Worm (Caenorhabditis elegans) whole organism, early embryonic: ENCODE results near the gene Y15E3A.3.

ENCODE experiments used
- B0310.2 ChIP-seq: sonication (generic microtip); optimal IDR thresholded peaks from 2 replicates; lab custom pipeline; 2016; ENCODE audit warnings: mild to moderate bottlenecking, missing genetic modification characterization, missing compliant biosample characterization
- aly-1 ChIP-seq: sonication (generic microtip); optimal IDR thresholded peaks from 2 replicates; lab custom pipeline; 2016; ENCODE audit warnings: missing genetic modification characterization, missing compliant biosample characterization
- ama-1 ChIP-seq: fragments of 150-350 bp; optimal IDR thresholded peaks from 2 replicates; lab custom pipeline; 2014
- ceh-13 ChIP-seq: fragments of 200-800 bp; sonication (Bioruptor generic); optimal IDR thresholded peaks from 2 replicates; lab custom pipeline; 2018; ENCODE audit warnings: mild to moderate bottlenecking, missing genetic modification characterization, missing compliant biosample characterization
- flt-1 ChIP-seq: fragments of 200-800 bp; sonication (Bioruptor generic); IDR thresholded peaks from 2 replicates; pipeline ENCODE4 v1.3.6; 2022; ENCODE audit warnings: missing genetic modification characterization, missing compliant biosample characterization
- pes-1 ChIP-seq: fragments of 200-800 bp; sonication (Bioruptor generic); IDR thresholded peaks from 2 replicates; pipeline ENCODE4 v1.3.6; 2022; ENCODE audit warnings: missing genetic modification reagents, missing genetic modification characterization, missing compliant biosample characterization
- scrt-1 ChIP-seq: fragments of 200-800 bp; sonication (Bioruptor generic); IDR thresholded peaks from 2 replicates; pipeline ENCODE4 v1.3.6; 2022; ENCODE audit warnings: missing genetic modification characterization, missing compliant biosample characterization
- sea-1 ChIP-seq: fragments of 200-800 bp; sonication (Bioruptor generic); conservative IDR thresholded peaks from 2 replicates; pipeline ENCODE4 v1.3.6; 2022; ENCODE audit warnings: missing genetic modification characterization, missing compliant biosample characterization

- TF ChIP-seq ceh-13 (no peak), ama-1 (no peak), aly-1 (tag; lab: Kevin White, UChicago) (no peak), flt-1 (GFP tag; lab: Robert Waterston, UW) (no peak), pes-1 (GFP tag; lab: Robert Waterston, UW) (no peak), sea-1 (GFP tag; lab: Robert Waterston, UW) (no peak), B0310.2 (no peak), scrt-1 (GFP tag; lab: Robert Waterston, UW) (no peak)
Observed at ce11 chrX:15312681-15313080, 12.9 kb downstream of the Y15E3A.3 start.
